Worm (Caenorhabditis elegans) whole organism, L4/young adult: Measurements from ENCODE around the gene cyp-34A1.
"Not testable (repeated sequence)": the region's sequence is repeated elsewhere in the genome, so short reads cannot be mapped to it uniquely, and the experiment has no call there.

Experiments
- W03F9.2 ChIP-seq: fragments of 150-350 bp; optimal IDR thresholded peaks from 2 replicates; lab custom pipeline; 2014; ENCODE audit warnings: missing biosample characterization, missing genetic modification characterization
- dao-5 ChIP-seq: sonication (generic microtip); optimal IDR thresholded peaks from 2 replicates; lab custom pipeline; 2016; ENCODE audit warnings: missing genotype, missing genetic modification characterization, moderate library complexity, missing compliant biosample characterization
- him-1 ChIP-seq: sonication (generic microtip); optimal IDR thresholded peaks from 2 replicates; lab custom pipeline; 2016; ENCODE audit warnings: missing genotype, missing genetic modification reagents, missing genetic modification characterization, missing compliant biosample characterization

The cyp-34A1 gene

DNA sequence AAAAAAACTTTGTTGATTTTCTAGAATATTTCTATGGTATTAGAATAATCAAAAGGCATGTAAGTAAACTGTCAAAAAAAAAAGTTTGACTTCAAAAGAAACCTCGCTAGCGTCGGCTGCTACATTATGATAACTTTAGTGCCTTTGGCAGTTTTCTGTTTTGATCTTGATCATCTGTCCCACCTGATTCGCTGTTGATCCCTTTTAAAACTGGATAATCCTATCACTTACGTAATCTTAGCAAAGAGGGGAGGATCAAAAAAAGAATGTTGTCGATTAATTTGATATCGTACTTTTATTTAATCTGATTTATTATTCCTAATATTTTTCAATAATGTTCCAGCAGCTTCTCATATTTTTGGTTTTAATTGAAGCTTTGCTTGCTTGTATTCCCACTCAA lies 27.9 kb downstream of the cyp-34A1 start, which contains the start of gene M01B2.8:
Gene M01B2.8 (plus strand): TSS at position 301 of the 400 bp plus-strand sequence.
- no peak for TF ChIP-seq him-1 (tag; lab: Kevin White, UChicago)
- TF ChIP-seq W03F9.2, result no peak
- TF ChIP-seq dao-5 (tag; lab: Kevin White, UChicago), result no peak

ce11 chrV:15259049-15259448 lies 28.7 kb downstream of the cyp-34A1 start, which contains the start of gene srsx-37:
Gene srsx-37 (minus strand): TSS chrV:15259149.
- TF ChIP-seq W03F9.2 (no peak), him-1 (tag; lab: Kevin White, UChicago) (no peak), dao-5 (tag; lab: Kevin White, UChicago) (no peak)

DNA sequence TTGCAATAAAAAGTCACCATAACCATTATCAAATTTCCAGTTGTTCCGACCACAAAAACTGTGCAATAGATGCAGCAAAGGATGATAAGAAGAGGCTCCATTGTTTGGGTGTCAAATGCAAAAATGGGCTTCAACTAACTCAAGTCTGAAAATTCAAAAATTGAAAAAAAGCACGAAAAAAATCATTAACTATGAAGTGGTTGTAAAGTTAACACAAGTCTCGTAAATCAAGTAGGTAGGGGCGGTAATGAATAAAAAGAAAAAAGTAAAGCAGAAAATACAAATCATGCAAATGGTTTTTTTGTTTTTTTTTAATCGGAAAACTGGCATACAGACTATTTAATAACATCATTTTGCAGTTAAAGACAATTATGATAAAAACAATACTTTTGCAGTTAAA lies 31.1 kb downstream of the cyp-34A1 start, which contains the start of gene srsx-39:
Gene srsx-39 (minus strand): TSS at position 101 of the 400 bp plus-strand sequence.
- not testable (repeated sequence) for TF ChIP-seq him-1 (tag; lab: Kevin White, UChicago); W03F9.2; dao-5 (tag; lab: Kevin White, UChicago)

DNA sequence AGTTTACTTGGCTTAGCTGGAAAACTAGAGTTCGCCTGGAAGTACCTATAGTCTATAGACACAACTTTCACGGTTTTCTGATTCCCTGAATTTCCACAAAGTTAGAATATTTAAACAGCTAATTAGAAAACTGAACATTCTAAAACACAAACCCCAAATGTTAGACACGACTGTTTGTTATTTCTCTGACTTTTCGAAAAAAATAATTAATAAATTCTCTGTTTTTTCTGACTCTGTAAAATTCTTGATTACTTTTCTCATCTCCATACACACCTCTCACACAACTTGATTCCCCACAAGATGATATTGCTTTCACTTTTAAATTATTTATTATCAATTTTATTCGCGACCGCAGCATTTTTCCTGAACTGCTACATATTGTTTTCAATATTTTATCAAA lies 34.2 kb downstream of the cyp-34A1 start, which contains the start of gene srbc-75:
Gene srbc-75 (plus strand): TSS at position 301 of the 400 bp plus-strand sequence.
- TF ChIP-seq W03F9.2, result no peak
- no peak for TF ChIP-seq dao-5 (tag; lab: Kevin White, UChicago)
- TF ChIP-seq him-1 (tag; lab: Kevin White, UChicago), result no peak

DNA sequence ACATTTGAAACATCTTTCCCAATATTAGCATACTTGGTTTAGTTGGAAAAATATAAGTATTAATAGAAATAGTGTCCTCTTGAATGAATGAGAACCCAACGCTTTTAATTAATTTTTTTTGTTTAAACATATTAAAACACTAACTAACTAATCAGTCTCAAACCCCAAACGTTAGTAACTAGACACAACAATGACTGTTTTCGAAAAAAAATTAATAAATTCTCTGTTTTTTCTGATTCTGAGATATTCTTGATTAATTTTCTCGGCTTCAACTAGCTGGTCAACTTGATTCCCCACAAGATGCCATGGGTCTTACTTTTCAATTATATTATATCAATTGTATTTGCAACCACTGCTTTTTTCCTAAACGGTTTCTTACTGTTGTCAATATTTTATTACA lies 35.7 kb downstream of the cyp-34A1 start, which contains the start of gene srbc-76:
Gene srbc-76 (plus strand): TSS at position 301 of the 400 bp plus-strand sequence.
- no peak for TF ChIP-seq dao-5 (tag; lab: Kevin White, UChicago)
- TF ChIP-seq him-1 (tag; lab: Kevin White, UChicago), result no peak
- no peak for TF ChIP-seq W03F9.2

DNA sequence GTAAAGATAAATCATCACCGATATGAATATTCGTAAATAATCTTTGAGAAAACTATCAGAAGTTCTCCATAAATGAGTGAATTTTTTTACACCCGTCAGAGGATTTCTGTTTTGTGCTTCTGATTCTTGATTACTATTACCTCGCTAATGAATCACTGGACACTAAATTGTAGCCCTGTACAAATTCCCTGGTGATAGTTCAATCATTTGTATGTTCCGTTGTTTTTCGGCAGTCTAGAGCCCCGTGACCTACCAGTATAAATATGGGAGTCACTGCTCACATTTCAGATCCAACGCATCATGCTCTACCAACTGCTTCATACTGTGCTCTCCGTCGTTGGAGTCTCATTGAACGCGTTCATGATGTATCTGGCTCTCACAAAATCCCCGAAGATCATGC lies 37.5 kb downstream of the cyp-34A1 start, which contains the start of gene srd-28:
Gene srd-28 (plus strand): TSS at position 301 of the 400 bp plus-strand sequence.
- TF ChIP-seq him-1 (tag; lab: Kevin White, UChicago); W03F9.2; dao-5 (tag; lab: Kevin White, UChicago): not testable (repeated sequence)

- no peak for TF ChIP-seq W03F9.2
- TF ChIP-seq him-1 (tag; lab: Kevin White, UChicago), result no peak
- TF ChIP-seq dao-5 (tag; lab: Kevin White, UChicago), result no peak
Observed at ce11 chrV:15244456-15244855, 43.3 kb downstream of the cyp-34A1 start, which contains the start of gene kin-30. Gene kin-30 (plus strand): TSS chrV:15244756.

DNA sequence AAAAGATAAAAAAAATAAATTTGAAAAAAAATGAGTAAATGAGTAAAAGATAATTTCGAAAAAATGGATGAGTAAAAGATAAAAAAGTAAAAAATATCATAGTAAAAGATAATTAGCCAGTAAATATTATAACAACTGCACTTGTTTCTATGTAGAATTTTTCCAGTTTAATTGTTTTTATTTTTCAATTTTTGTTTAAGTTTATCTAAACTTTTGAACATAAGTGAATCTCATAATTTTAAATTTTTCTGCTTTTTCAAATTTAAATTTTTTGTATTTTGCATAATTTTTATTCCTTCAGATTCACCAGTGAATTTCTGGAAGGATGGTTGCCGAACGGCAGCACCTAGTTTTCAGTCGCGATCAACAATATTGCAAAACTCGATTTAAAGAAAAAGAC lies 46.5 kb downstream of the cyp-34A1 start, which contains the start of gene chil-12:
Gene chil-12 (plus strand): TSS at position 301 of the 400 bp plus-strand sequence.
- TF ChIP-seq him-1 (tag; lab: Kevin White, UChicago) (no peak), W03F9.2 (no peak), dao-5 (tag; lab: Kevin White, UChicago) (no peak)

DNA sequence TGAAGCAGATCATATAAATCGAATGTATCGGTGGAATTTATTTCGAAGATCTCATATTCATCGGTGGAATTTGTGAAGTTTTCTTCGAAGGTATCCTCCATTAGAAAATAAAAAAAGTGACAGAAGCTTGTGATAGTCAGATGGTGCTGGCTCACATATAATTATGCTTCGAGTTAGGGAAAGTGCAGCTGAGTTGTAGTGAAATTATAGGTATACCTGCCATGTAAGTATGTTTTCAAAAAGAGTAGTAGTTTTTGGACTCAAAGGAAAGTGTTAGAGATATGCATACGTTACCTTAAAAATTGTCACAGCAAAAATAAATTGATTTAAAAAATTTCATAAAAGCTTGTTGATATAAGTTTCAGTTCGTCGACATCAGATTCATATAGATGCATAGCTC lies 47.5 kb downstream of the cyp-34A1 start, which contains the start of gene srw-11:
Gene srw-11 (minus strand): TSS at position 101 of the 400 bp plus-strand sequence.
- TF ChIP-seq him-1 (tag; lab: Kevin White, UChicago) (no peak), W03F9.2 (no peak), dao-5 (tag; lab: Kevin White, UChicago) (no peak)

DNA sequence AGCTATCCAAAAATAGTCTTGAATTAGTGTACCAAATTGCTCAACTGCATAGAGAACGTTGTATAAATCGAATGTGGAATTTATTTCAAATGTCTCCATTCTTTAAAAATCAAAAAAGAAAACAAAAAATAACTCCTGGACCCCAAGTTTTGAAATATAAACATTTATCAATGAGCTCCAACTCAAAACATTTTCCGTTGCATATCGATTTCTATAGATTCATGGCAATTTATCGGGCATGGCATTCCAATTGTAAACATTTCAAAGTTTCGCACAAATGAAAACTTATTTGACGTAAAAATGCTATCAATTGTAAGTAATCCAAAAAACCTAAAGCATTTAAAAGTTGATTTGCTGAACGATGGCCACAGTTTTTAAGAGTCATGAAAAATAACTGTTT lies 49.2 kb downstream of the cyp-34A1 start, which contains the start of gene srw-12:
Gene srw-12 (minus strand): TSS at position 101 of the 400 bp plus-strand sequence.
- no peak for TF ChIP-seq dao-5 (tag; lab: Kevin White, UChicago)

DNA sequence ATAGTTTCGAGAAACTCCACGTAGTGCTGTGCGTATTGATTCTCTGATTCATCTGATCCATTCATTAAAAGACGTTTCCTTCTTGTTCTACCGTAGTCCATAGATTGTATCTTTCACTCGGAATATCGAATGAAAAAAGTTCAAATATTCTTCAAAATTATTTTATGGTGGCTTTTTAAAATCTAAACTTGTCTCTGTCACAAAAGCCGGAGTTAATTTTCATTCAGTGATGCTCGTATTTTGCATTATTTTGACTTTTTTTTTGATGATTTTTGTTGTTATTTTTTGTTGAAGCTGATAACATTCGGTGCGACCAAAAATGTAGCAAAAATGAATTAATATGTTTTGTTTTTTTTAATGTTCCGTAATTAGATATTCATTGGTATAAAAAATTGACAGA lies 52.1 kb downstream of the cyp-34A1 start, which contains the start of gene nhr-164:
Gene nhr-164 (minus strand): TSS at position 101 of the 400 bp plus-strand sequence.
- TF ChIP-seq dao-5 (tag; lab: Kevin White, UChicago) (no peak), him-1 (tag; lab: Kevin White, UChicago) (no peak), W03F9.2 (no peak)
